Worm (Caenorhabditis elegans): ENCODE data around the gene R11.3.

Gene R11.3

DNA sequence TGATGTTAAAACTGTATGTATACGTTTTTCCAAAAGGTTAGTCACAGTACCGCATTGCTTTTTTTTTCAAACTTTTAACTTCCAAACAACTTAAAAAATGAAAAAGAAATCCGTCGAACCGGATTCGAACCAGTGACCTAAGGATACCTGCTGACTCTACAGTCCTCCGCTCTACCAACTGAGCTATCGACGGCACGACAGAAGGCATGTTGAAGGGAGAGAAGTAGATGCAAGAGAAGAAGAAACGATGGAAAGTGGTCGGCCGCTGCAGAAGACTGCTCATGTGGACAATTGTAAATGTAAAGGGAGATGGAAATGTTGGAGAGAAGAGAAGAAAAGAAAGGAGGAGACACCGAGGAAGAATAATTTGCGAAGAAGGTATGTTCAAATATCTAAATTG, 10.6 kb upstream of the R11.3 start (continued):
- TF ChIP-seq ztf-3 (GFP tag; optimal IDR thresholded peaks at IDR 0.05) (peak; percentile 30), F10E7.11 (tag; optimal IDR thresholded peaks at IDR 0.05) (peak; percentile 77), efl-1 (GFP tag; optimal IDR thresholded peaks at IDR 0.05) (no peak), T07F8.4 (tag; optimal IDR thresholded peaks at IDR 0.05) (peak; percentile 85), attf-3 (GFP tag; conservative IDR thresholded peaks at IDR 0.05) (peak; percentile 52), snpc-3.4 (tag; optimal IDR thresholded peaks at IDR 0.05) (peak; percentile 86), ceh-27 (GFP tag; optimal IDR thresholded peaks at IDR 0.05) (peak; percentile 87), B0019.2 (GFP tag; conservative IDR thresholded peaks at IDR 0.05) (no peak), mes-4 (tag; optimal IDR thresholded peaks at IDR 0.05) (peak; percentile 68), rcor-1 (GFP tag; IDR thresholded peaks at IDR 0.05) (peak; percentile 91), rec-8 (tag; optimal IDR thresholded peaks at IDR 0.05) (peak; percentile 63 to 82), tlf-1 (GFP tag; optimal IDR thresholded peaks at IDR 0.05) (peak; percentile 86), ccch-3 (GFP tag; optimal IDR thresholded peaks at IDR 0.05) (no peak), Y67H2A.10 (GFP tag; conservative IDR thresholded peaks at IDR 0.05) (0 out of 2 replicates have a peak, but pooled peaks have one; percentile 34), T26A5.8 (tag; optimal IDR thresholded peaks at IDR 0.05) (peak; percentile 91), nhr-179 (tag; optimal IDR thresholded peaks at IDR 0.05) (peak; percentile 69)

DNA sequence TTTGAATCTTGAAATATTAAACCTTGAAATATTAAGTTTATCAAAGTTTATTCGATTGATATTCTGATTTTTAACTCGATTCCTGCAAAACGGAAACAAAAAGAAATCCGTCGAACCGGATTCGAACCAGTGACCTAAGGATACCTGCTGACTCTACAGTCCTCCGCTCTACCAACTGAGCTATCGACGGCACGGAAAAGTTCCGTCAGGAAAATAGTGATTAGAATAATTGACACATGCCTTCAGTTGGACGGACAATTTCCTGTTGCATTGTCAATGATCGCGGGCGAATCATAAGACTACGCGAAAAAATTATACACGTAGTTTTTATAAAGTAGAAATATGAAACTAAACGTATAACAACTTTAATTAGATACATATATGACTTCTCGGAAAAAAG, 10.1 kb upstream of the R11.3 start:
- TF ChIP-seq ekl-4 (GFP tag; IDR thresholded peaks at IDR 0.05) (no peak), T07F8.4 (tag; optimal IDR thresholded peaks at IDR 0.05) (no peak), cebp-2 (GFP tag; IDR thresholded peaks at IDR 0.05) (0 out of 2 replicates have a peak, but pooled peaks have one; percentile 65), hmg-20 (GFP tag; IDR thresholded peaks at IDR 0.05) (no peak), snpc-3.4 (tag; optimal IDR thresholded peaks at IDR 0.05) (no peak), rpc-1 (optimal IDR thresholded peaks at IDR 0.05) (no peak), rpc-1 (tag; optimal IDR thresholded peaks at IDR 0.05) (peak; percentile 60), nhr-90 (tag; optimal IDR thresholded peaks at IDR 0.05) (no peak), B0261.1 (tag; optimal IDR thresholded peaks at IDR 0.05) (no peak), lin-26 (GFP tag; IDR thresholded peaks at IDR 0.05) (peak; percentile 28), C17E4.6 (GFP tag; IDR thresholded peaks at IDR 0.05) (no peak), K12H6.12 (tag; optimal IDR thresholded peaks at IDR 0.05) (no peak), attf-5 (GFP tag; optimal IDR thresholded peaks at IDR 0.05) (no peak), atf-7 (tag; optimal IDR thresholded peaks at IDR 0.05) (no peak), hmg-1.2 (GFP tag; IDR thresholded peaks at IDR 0.05) (peak; percentile 5; the same call in 1 of the 2 replicates), sea-2 (GFP tag; IDR thresholded peaks at IDR 0.05) (no peak), tbp1 (GFP tag; optimal IDR thresholded peaks at IDR 0.05) (peak; percentile 4)

- no peak for TF ChIP-seq mes-4 (tag; optimal IDR thresholded peaks at IDR 0.05)
- no peak for TF ChIP-seq zim-3 (tag; optimal IDR thresholded peaks at IDR 0.05)
- no peak for TF ChIP-seq nhr-80 (tag; optimal IDR thresholded peaks at IDR 0.05)
- TF ChIP-seq F33H1.4 (GFP tag; IDR thresholded peaks at IDR 0.05) = no peak
- no peak for TF ChIP-seq ztf-25 (GFP tag; IDR thresholded peaks at IDR 0.05)
- TF ChIP-seq ceh-58 (GFP tag; IDR thresholded peaks at IDR 0.05) = no peak
- TF ChIP-seq let-526 (GFP tag; IDR thresholded peaks at IDR 0.05) = no peak
- no peak for TF ChIP-seq Y67H2A.10 (GFP tag; conservative IDR thresholded peaks at IDR 0.05)
- no peak for TF ChIP-seq madf-10 (tag; optimal IDR thresholded peaks at IDR 0.05)
- no peak for TF ChIP-seq atf-7 (tag; optimal IDR thresholded peaks at IDR 0.05)
- TF ChIP-seq aptf-2 (GFP tag; conservative IDR thresholded peaks at IDR 0.05) = no peak
- no peak for TF ChIP-seq chd-7 (tag; optimal IDR thresholded peaks at IDR 0.05)
- peak; percentile 59 for TF ChIP-seq rpc-1 (optimal IDR thresholded peaks at IDR 0.05)
- TF ChIP-seq rpc-1 (tag; optimal IDR thresholded peaks at IDR 0.05) = peak; percentile 72
- no peak for TF ChIP-seq F37B4.10 (GFP tag; IDR thresholded peaks at IDR 0.05)
- TF ChIP-seq ama-1 (optimal IDR thresholded peaks at IDR 0.05) = no peak
- peak in 1 of 2 experiments; percentile 31 for TF ChIP-seq ama-1 (GFP tag; optimal IDR thresholded peaks at IDR 0.05)
- peak; percentile 69 for TF ChIP-seq lin-26 (GFP tag; IDR thresholded peaks at IDR 0.05)
- TF ChIP-seq egrh-3 (GFP tag; IDR thresholded peaks at IDR 0.05) = no peak
- no peak for TF ChIP-seq snpc-1.1 (tag; optimal IDR thresholded peaks at IDR 0.05; ENCODE audit: insufficient read depth)
- no peak for TF ChIP-seq attf-5 (GFP tag; optimal IDR thresholded peaks at IDR 0.05)
- no peak for TF ChIP-seq nfyb-1 (GFP tag; IDR thresholded peaks at IDR 0.05)
- TF ChIP-seq madf-8 (GFP tag; conservative IDR thresholded peaks at IDR 0.05) = no peak
Measured at ce11 chrX:16208667-16209066, 9.6 kb upstream of the R11.3 start.

Data from whole organism, young adult.